Fruit fly (Drosophila melanogaster) whole organism, embryonic: Measurements from ENCODE around the gene CG7728.

Source experiments
- Atf6 ChIP-seq: fragments of 200-800 bp; sonication (Bioruptor generic); IDR thresholded peaks from 2 replicates; pipeline ENCODE4 v1.3.6; 2022; ENCODE audit warnings: missing biosample characterization, missing genetic modification characterization
- Bteb2 ChIP-seq: fragments of 200-800 bp; sonication (Bioruptor generic); optimal IDR thresholded peaks from 2 replicates; lab custom pipeline; 2016; ENCODE audit warnings: missing biosample characterization, missing genetic modification characterization
- CG10321 ChIP-seq: fragments of 200-800 bp; sonication (Bioruptor generic); IDR thresholded peaks from 2 replicates; pipeline ENCODE4 v1.3.6; 2022; ENCODE audit warnings: missing biosample characterization, missing genetic modification characterization
- CG11398 ChIP-seq: fragments of 200-800 bp; sonication (Bioruptor generic); optimal IDR thresholded peaks from 2 replicates; lab custom pipeline; 2016; ENCODE audit warnings: missing biosample characterization, missing genetic modification characterization
- CG11456 ChIP-seq: fragments of 200-800 bp; sonication (Bioruptor generic); IDR thresholded peaks from 3 replicates; pipeline ENCODE4 v1.3.6; 2022; ENCODE audit warnings: missing biosample characterization, missing genetic modification characterization
- CG12071 ChIP-seq: fragments of 200-800 bp; sonication (Bioruptor generic); optimal IDR thresholded peaks from 3 replicates; lab custom pipeline; 2018; ENCODE audit warnings: missing biosample characterization, mild to moderate bottlenecking, missing genetic modification characterization
- CG13296 ChIP-seq: fragments of 200-800 bp; sonication (Bioruptor generic); optimal IDR thresholded peaks from 3 replicates; lab custom pipeline; 2018; ENCODE audit warnings: missing biosample characterization, mild to moderate bottlenecking, missing genetic modification characterization
- CG13775 ChIP-seq: fragments of 200-800 bp; sonication (Bioruptor generic); optimal IDR thresholded peaks from 3 replicates; lab custom pipeline; 2017; ENCODE audit warnings: missing biosample characterization, mild to moderate bottlenecking, missing genetic modification characterization
- CG14441 ChIP-seq: fragments of 200-800 bp; sonication (Bioruptor generic); IDR thresholded peaks from 2 replicates; pipeline ENCODE4 v1.3.6; 2022; ENCODE audit warnings: missing biosample characterization, missing genetic modification characterization
- CG17361 ChIP-seq: fragments of 200-800 bp; sonication (Bioruptor generic); IDR thresholded peaks from 3 replicates; pipeline ENCODE4 v1.3.6; 2022; ENCODE audit warnings: missing biosample characterization, missing genetic modification characterization
- CG1832 ChIP-seq: fragments of 200-800 bp; sonication (Bioruptor generic); optimal IDR thresholded peaks from 2 replicates; lab custom pipeline; 2017; ENCODE audit warnings: missing biosample characterization, mild to moderate bottlenecking, missing genetic modification characterization, inconsistent platforms
- CG30431 ChIP-seq: fragments of 200-800 bp; sonication (Bioruptor generic); optimal IDR thresholded peaks from 2 replicates; lab custom pipeline; 2017; ENCODE audit warnings: missing biosample characterization, missing genetic modification characterization
- CG3407 ChIP-seq: fragments of 200-800 bp; sonication (Bioruptor generic); optimal IDR thresholded peaks from 2 replicates; lab custom pipeline; 2018; ENCODE audit warnings: missing biosample characterization, mild to moderate bottlenecking, missing genetic modification characterization
- CG4424 ChIP-seq: fragments of 200-800 bp; sonication (Bioruptor generic); optimal IDR thresholded peaks from 3 replicates; lab custom pipeline; 2016; ENCODE audit warnings: missing biosample characterization, missing genetic modification characterization
- CG9437 ChIP-seq: fragments of 200-800 bp; sonication (Bioruptor generic); optimal IDR thresholded peaks from 2 replicates; lab custom pipeline; 2018; ENCODE audit warnings: missing biosample characterization, mild to moderate bottlenecking, missing genetic modification characterization
- CG9609 ChIP-seq: fragments of 200-800 bp; sonication (Bioruptor generic); optimal IDR thresholded peaks from 3 replicates; lab custom pipeline; 2016; ENCODE audit warnings: missing biosample characterization, missing genetic modification characterization
- Chrac-16 ChIP-seq: fragments of 200-800 bp; sonication (Bioruptor generic); optimal IDR thresholded peaks from 3 replicates; lab custom pipeline; 2016; ENCODE audit warnings: missing biosample characterization, missing genetic modification characterization
- Dfd ChIP-seq, 2 experiments: fragments of >200 bp; optimal IDR thresholded peaks; 2 replicates each; lab custom pipeline; 2017; ENCODE audit warnings: missing biosample characterization in 2 of 2, missing genetic modification characterization in 2 of 2
- Fer3 ChIP-seq: fragments of 200-800 bp; sonication (Bioruptor generic); optimal IDR thresholded peaks from 2 replicates; lab custom pipeline; 2018; ENCODE audit warnings: missing biosample characterization, mild to moderate bottlenecking, missing genetic modification characterization, moderate library complexity
- HmgD ChIP-seq: fragments of 200-800 bp; sonication (Bioruptor generic); optimal IDR thresholded peaks from 3 replicates; lab custom pipeline; 2016; ENCODE audit warnings: missing biosample characterization, missing genetic modification characterization
- HmgZ ChIP-seq: fragments of 200-800 bp; sonication (Bioruptor generic); optimal IDR thresholded peaks from 2 replicates; lab custom pipeline; 2018; ENCODE audit warnings: missing biosample characterization, mild to moderate bottlenecking, missing genetic modification characterization
- Hr3 ChIP-seq: fragments of 200-800 bp; sonication (Bioruptor generic); optimal IDR thresholded peaks from 3 replicates; lab custom pipeline; 2016; ENCODE audit warnings: missing biosample characterization, missing genetic modification characterization
- Neu2 ChIP-seq: fragments of 200-800 bp; sonication (Bioruptor generic); optimal IDR thresholded peaks from 3 replicates; lab custom pipeline; 2016; ENCODE audit warnings: missing biosample characterization, missing genetic modification characterization, borderline replicate concordance
- Nf-YB ChIP-seq: fragments of 200-800 bp; sonication (Bioruptor generic); optimal IDR thresholded peaks from 3 replicates; lab custom pipeline; 2019; ENCODE audit warnings: missing biosample characterization, mild to moderate bottlenecking, missing genetic modification characterization, moderate library complexity
- Ravus ChIP-seq: fragments of 200-800 bp; sonication (Bioruptor generic); IDR thresholded peaks from 2 replicates; pipeline ENCODE4 v1.3.6; 2022; ENCODE audit warnings: missing biosample characterization, missing genetic modification characterization
- Sin3A ChIP-seq: fragments of >200 bp; optimal IDR thresholded peaks from 2 replicates; lab custom pipeline; 2018
- Taf1 ChIP-seq: fragments of 200-800 bp; sonication (Bioruptor generic); IDR thresholded peaks from 2 replicates; pipeline ENCODE4 v1.3.6; 2022; ENCODE audit warnings: missing biosample characterization, missing genetic modification characterization
- aop ChIP-seq: fragments of 200-800 bp; sonication (Bioruptor generic); IDR thresholded peaks from 2 replicates; pipeline ENCODE4 v1.3.6; 2022; ENCODE audit warnings: missing biosample characterization, missing genetic modification characterization
- bowl ChIP-seq: fragments of 200-800 bp; sonication (Bioruptor generic); IDR thresholded peaks from 2 replicates; pipeline ENCODE4 v1.3.6; 2022; ENCODE audit warnings: missing biosample characterization, missing genetic modification characterization
- crol ChIP-seq: fragments of 200-800 bp; sonication (Bioruptor generic); IDR thresholded peaks from 2 replicates; pipeline ENCODE4 v1.3.6; 2022; ENCODE audit warnings: missing biosample characterization, missing genetic modification characterization
- dimm ChIP-seq: fragments of 200-800 bp; sonication (Bioruptor generic); IDR thresholded peaks from 2 replicates; pipeline ENCODE4 v1.3.6; 2022; ENCODE audit warnings: missing biosample characterization, missing genetic modification characterization
- dmrt99B ChIP-seq: fragments of 200-800 bp; sonication (Bioruptor generic); optimal IDR thresholded peaks from 2 replicates; lab custom pipeline; 2018; ENCODE audit warnings: missing biosample characterization, mild to moderate bottlenecking, missing genetic modification characterization, moderate library complexity
- emc ChIP-seq: fragments of 200-800 bp; sonication (Bioruptor generic); optimal IDR thresholded peaks from 2 replicates; lab custom pipeline; 2016; ENCODE audit warnings: missing biosample characterization, missing genetic modification characterization
- esg ChIP-seq: fragments of 200-800 bp; sonication (Bioruptor generic); conservative IDR thresholded peaks from 2 replicates; pipeline ENCODE4 v1.3.6; 2022; ENCODE audit warnings: missing biosample characterization, missing genetic modification characterization
- fd64A ChIP-seq: fragments of 200-800 bp; sonication (Bioruptor generic); optimal IDR thresholded peaks from 3 replicates; lab custom pipeline; 2018; ENCODE audit warnings: missing biosample characterization, mild to moderate bottlenecking, missing genetic modification characterization
- gce ChIP-seq: fragments of 200-800 bp; sonication (Bioruptor generic); IDR thresholded peaks from 3 replicates; pipeline ENCODE4 v1.3.6; 2022; ENCODE audit warnings: missing biosample characterization, missing genetic modification characterization
- hbn ChIP-seq: fragments of 200-800 bp; sonication (Bioruptor generic); IDR thresholded peaks from 2 replicates; pipeline ENCODE4 v1.3.6; 2022; ENCODE audit warnings: missing biosample characterization, missing genetic modification characterization; ENCODE audit not compliant: partially characterized antibody
- insv ChIP-seq, 2 experiments: fragments of 200-800 bp; sonication (Bioruptor generic); optimal IDR thresholded peaks; 3 replicates each; lab custom pipeline; 2016 to 2018; ENCODE audit warnings: missing biosample characterization in 2 of 2, missing genetic modification characterization in 2 of 2
- klu ChIP-seq: fragments of 200-800 bp; sonication (Bioruptor generic); IDR thresholded peaks from 2 replicates; pipeline ENCODE4 v1.3.6; 2022; ENCODE audit warnings: missing biosample characterization, missing genetic modification characterization
- lab ChIP-seq: fragments of 200-800 bp; sonication (Bioruptor generic); optimal IDR thresholded peaks from 3 replicates; lab custom pipeline; 2017; ENCODE audit warnings: missing biosample characterization, missing genetic modification characterization, mild to moderate bottlenecking, moderate library complexity, missing genetic modification reagents
- pho ChIP-seq: fragments of 200-800 bp; sonication (Bioruptor generic); optimal IDR thresholded peaks from 2 replicates; lab custom pipeline; 2016; ENCODE audit warnings: missing biosample characterization, missing genetic modification characterization
- pum ChIP-seq: fragments of 200-800 bp; sonication (Bioruptor generic); optimal IDR thresholded peaks from 2 replicates; lab custom pipeline; 2016; ENCODE audit warnings: missing biosample characterization, missing genetic modification characterization
- repo ChIP-seq: fragments of 200-800 bp; sonication (Bioruptor generic); optimal IDR thresholded peaks from 2 replicates; lab custom pipeline; 2016; ENCODE audit warnings: missing biosample characterization, missing genetic modification characterization
- schlank ChIP-seq: fragments of 200-800 bp; sonication (Bioruptor generic); optimal IDR thresholded peaks from 2 replicates; lab custom pipeline; 2018; ENCODE audit warnings: missing biosample characterization, mild to moderate bottlenecking, missing genetic modification characterization
- slbo ChIP-seq: fragments of 200-800 bp; sonication (Bioruptor generic); IDR thresholded peaks from 2 replicates; pipeline ENCODE4 v1.3.6; 2022; ENCODE audit warnings: missing biosample characterization, missing genetic modification characterization
- sna ChIP-seq: fragments of 200-800 bp; sonication (Bioruptor generic); IDR thresholded peaks from 2 replicates; pipeline ENCODE4 v1.3.6; 2022; ENCODE audit warnings: missing biosample characterization, missing genetic modification characterization; ENCODE audit not compliant: partially characterized antibody
- sob ChIP-seq: fragments of 200-800 bp; sonication (Bioruptor generic); IDR thresholded peaks from 2 replicates; pipeline ENCODE4 v1.3.6; 2022; ENCODE audit warnings: missing biosample characterization, missing genetic modification characterization
- sug ChIP-seq: fragments of 200-800 bp; optimal IDR thresholded peaks from 2 replicates; lab custom pipeline; 2019; ENCODE audit warnings: missing biosample characterization, mild to moderate bottlenecking, missing genetic modification characterization, moderate library complexity
- tll ChIP-seq, 2 experiments: fragments of 200-800 bp in 1 of 2; fragments of >200 bp in 1 of 2; sonication (Bioruptor generic) in 1 of 2; optimal IDR thresholded peaks; 2 replicates each; lab custom pipeline; 2017 to 2019; ENCODE audit warnings: missing biosample characterization in 2 of 2, missing genetic modification characterization in 2 of 2, mild to moderate bottlenecking in 1 of 2, moderate library complexity in 1 of 2
- usp ChIP-seq: fragments of >200 bp; optimal IDR thresholded peaks from 2 replicates; lab custom pipeline; 2017; ENCODE audit warnings: missing biosample characterization, missing genetic modification characterization
- vnd ChIP-seq: fragments of 200-800 bp; sonication (Bioruptor generic); IDR thresholded peaks from 3 replicates; pipeline ENCODE4 v1.3.6; 2022; ENCODE audit warnings: missing biosample characterization, missing genetic modification characterization; ENCODE audit not compliant: partially characterized antibody
- zen2 ChIP-seq: fragments of 200-800 bp; sonication (Bioruptor generic); IDR thresholded peaks from 3 replicates; pipeline ENCODE4 v1.3.6; 2022; ENCODE audit warnings: missing biosample characterization, missing genetic modification characterization; ENCODE audit not compliant: partially characterized antibody

The CG7728 gene

DNA sequence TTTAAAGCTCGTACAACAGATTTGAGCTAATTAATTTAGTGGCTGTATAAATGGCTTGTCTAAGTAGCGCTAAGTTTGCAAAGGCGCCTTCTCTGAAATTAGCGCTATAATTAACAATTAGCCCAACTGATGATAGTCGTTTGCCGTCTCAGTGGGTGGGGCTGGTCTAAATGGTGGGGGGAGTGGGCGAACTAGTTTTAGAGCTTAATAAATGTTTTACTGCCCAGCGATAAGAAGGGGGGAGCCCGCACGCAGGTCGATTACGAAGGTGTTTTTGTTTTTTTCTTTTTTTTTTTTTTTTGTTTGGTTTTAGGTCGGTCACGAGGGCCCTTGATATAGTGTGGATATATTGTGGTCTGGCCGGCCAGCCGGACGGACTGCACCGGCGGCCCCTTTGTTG lies 15.3 kb upstream of the CG7728 start (continued):
- TF ChIP-seq sna (GFP tag; lab: Robert Waterston, UW) (no peak), HmgD (GFP tag; lab: Kevin White, UChicago) (no peak), Neu2 (GFP tag; lab: Kevin White, UChicago) (no peak), CG12071 (peak; percentile 23), Bteb2 (GFP tag; lab: Kevin White, UChicago) (no peak), Ravus (GFP tag; lab: Robert Waterston, UW) (no peak), CG11456 (GFP tag; lab: Robert Waterston, UW) (0 out of 3 replicates have a peak, but pooled peaks have one; percentile 11), klu (GFP tag; lab: Robert Waterston, UW) (0 out of 2 replicates have a peak, but pooled peaks have one; percentile 24), CG30431 (GFP tag; lab: Kevin White, UChicago) (no peak), Taf1 (GFP tag; lab: Robert Waterston, UW) (no peak), Hr3 (no peak), CG3407 (GFP tag; lab: Kevin White, UChicago) (no peak), Sin3A (lab: Kevin White, UChicago) (no peak), zen2 (GFP tag; lab: Robert Waterston, UW) (no peak), Chrac-16 (GFP tag; lab: Kevin White, UChicago) (no peak), fd64A (no peak), dimm (no peak), repo (no peak), CG10321 (no peak), schlank (tag; lab: Kevin White, UChicago) (peak; percentile 13), Fer3 (peak; percentile 4), CG9437 (GFP tag; lab: Kevin White, UChicago) (no peak), tll (GFP tag; optimal IDR thresholded peaks at IDR 0.05; lab: Kevin White, UChicago) (no peak), esg (no peak), CG17361 (no peak), CG11398 (GFP tag; lab: Kevin White, UChicago) (no peak), CG9609 (GFP tag; lab: Kevin White, UChicago) (no peak), aop (no peak), CG13775 (no peak), sug (tag; lab: Kevin White, UChicago) (peak; percentile 83), gce (GFP tag; lab: Robert Waterston, UW) (0 out of 3 replicates have a peak, but pooled peaks have one; percentile 25), bowl (GFP tag; lab: Robert Waterston, UW) (no peak), CG4424 (GFP tag; lab: Kevin White, UChicago) (no peak), pho (GFP tag; lab: Kevin White, UChicago) (no peak), CG14441 (GFP tag; lab: Robert Waterston, UW) (no peak), crol (GFP tag; lab: Robert Waterston, UW) (peak; percentile 57), Dfd (GFP tag; optimal IDR thresholded peaks at IDR 0.05; lab: Kevin White, UChicago) (no peak), lab (GFP tag; lab: Kevin White, UChicago) (peak; percentile 20), Atf6 (GFP tag; lab: Robert Waterston, UW) (peak; percentile 54), emc (GFP tag; lab: Kevin White, UChicago) (no peak), sob (GFP tag; lab: Robert Waterston, UW) (peak; percentile 58; the same call in 1 of the 2 replicates), usp (GFP tag; lab: Kevin White, UChicago) (no peak), pum (GFP tag; lab: Kevin White, UChicago) (no peak), slbo (0 out of 2 replicates have a peak, but pooled peaks have one; percentile 31), insv (GFP tag; optimal IDR thresholded peaks at IDR 0.05; lab: Kevin White, UChicago) (no peak), CG13296 (peak; percentile 23), vnd (peak; percentile 32; the same call in 1 of the 3 replicates), Nf-YB (GFP tag; lab: Kevin White, UChicago) (no peak), CG1832 (GFP tag; lab: Kevin White, UChicago) (no peak), dmrt99B (tag; lab: Kevin White, UChicago) (no peak), HmgZ (tag; lab: Kevin White, UChicago) (peak; percentile 32), hbn (GFP tag; lab: Robert Waterston, UW) (no peak)
